Fruit fly (Drosophila melanogaster) whole organism, embryonic: ENCODE data around the gene p24-1.

Experiments used
- Antp ChIP-seq: fragments of 200-800 bp; sonication (Bioruptor generic); optimal IDR thresholded peaks from 3 replicates; lab custom pipeline; 2016; ENCODE audit warnings: missing biosample characterization, missing genetic modification characterization
- Asciz ChIP-seq: fragments of 200-800 bp; sonication (Bioruptor generic); optimal IDR thresholded peaks from 2 replicates; lab custom pipeline; 2017; ENCODE audit warnings: missing biosample characterization, mild to moderate bottlenecking, missing genetic modification characterization, missing genetic modification reagents
- B-H2 ChIP-seq: fragments of 200-800 bp; sonication (Bioruptor generic); optimal IDR thresholded peaks from 2 replicates; lab custom pipeline; 2018; ENCODE audit warnings: missing biosample characterization, mild to moderate bottlenecking, missing genetic modification characterization
- CG12659 ChIP-seq: fragments of 200-800 bp; sonication (Bioruptor generic); optimal IDR thresholded peaks from 3 replicates; lab custom pipeline; 2017; ENCODE audit warnings: mild to moderate bottlenecking, missing biosample characterization, missing genetic modification reagents, missing genetic modification characterization
- CG13287 ChIP-seq: fragments of 200-800 bp; sonication (Bioruptor generic); IDR thresholded peaks from 2 replicates; pipeline ENCODE4 v1.3.6; 2022; ENCODE audit warnings: missing biosample characterization, missing genetic modification characterization; ENCODE audit not compliant: partially characterized antibody
- CG15269 ChIP-seq: fragments of 200-800 bp; sonication (Bioruptor generic); optimal IDR thresholded peaks from 2 replicates; lab custom pipeline; 2018; ENCODE audit warnings: missing biosample characterization, mild to moderate bottlenecking, missing genetic modification characterization, moderate library complexity
- CG15514 ChIP-seq: fragments of 200-800 bp; sonication (Bioruptor generic); optimal IDR thresholded peaks from 3 replicates; lab custom pipeline; 2017; ENCODE audit warnings: missing biosample characterization, missing genetic modification characterization, mild to moderate bottlenecking, moderate library complexity, missing genetic modification reagents
- CG18011 ChIP-seq: fragments of 200-800 bp; sonication (Bioruptor generic); optimal IDR thresholded peaks from 2 replicates; lab custom pipeline; 2017; ENCODE audit warnings: missing biosample characterization, missing genetic modification characterization, mild to moderate bottlenecking, moderate library complexity, missing genotype
- CG2116 ChIP-seq: fragments of 200-800 bp; sonication (Bioruptor generic); optimal IDR thresholded peaks from 3 replicates; lab custom pipeline; 2018; ENCODE audit warnings: missing biosample characterization, mild to moderate bottlenecking, missing genetic modification characterization
- CG31388 ChIP-seq: fragments of 200-800 bp; sonication (Bioruptor generic); optimal IDR thresholded peaks from 2 replicates; lab custom pipeline; 2016; ENCODE audit warnings: missing biosample characterization, missing genetic modification characterization
- CG34376 ChIP-seq: fragments of 200-800 bp; sonication (Bioruptor generic); optimal IDR thresholded peaks from 2 replicates; lab custom pipeline; 2018; ENCODE audit warnings: missing biosample characterization, mild to moderate bottlenecking, missing genetic modification characterization
- CG5180 ChIP-seq: fragments of 200-800 bp; sonication (Bioruptor generic); optimal IDR thresholded peaks from 3 replicates; lab custom pipeline; 2017; ENCODE audit warnings: missing biosample characterization, missing genetic modification characterization, mild to moderate bottlenecking, moderate library complexity, missing genetic modification reagents
- CG5245 ChIP-seq: fragments of 200-800 bp; sonication (Bioruptor generic); optimal IDR thresholded peaks from 3 replicates; lab custom pipeline; 2016; ENCODE audit warnings: missing biosample characterization, missing genetic modification characterization
- CG6175 ChIP-seq: fragments of 200-800 bp; sonication (Bioruptor generic); IDR thresholded peaks from 3 replicates; pipeline ENCODE4 v1.3.6; 2022; ENCODE audit warnings: missing biosample characterization, missing genetic modification characterization
- CG7271 ChIP-seq: fragments of 200-800 bp; sonication (Bioruptor generic); optimal IDR thresholded peaks from 2 replicates; lab custom pipeline; 2018; ENCODE audit warnings: missing biosample characterization, mild to moderate bottlenecking, missing genetic modification characterization, moderate library complexity
- CG7839 ChIP-seq: fragments of 200-800 bp; sonication (Bioruptor generic); optimal IDR thresholded peaks from 3 replicates; lab custom pipeline; 2018; ENCODE audit warnings: missing biosample characterization, mild to moderate bottlenecking, missing genetic modification characterization, moderate library complexity
- CG8290 ChIP-seq, 3 experiments: fragments of 200-800 bp; sonication (Bioruptor generic); optimal IDR thresholded peaks; 2 replicates each; lab custom pipeline; 2016 to 2019; ENCODE audit warnings: missing biosample characterization in 3 of 3, missing genetic modification characterization in 3 of 3, mild to moderate bottlenecking in 2 of 3, moderate library complexity in 1 of 3
- CG8765 ChIP-seq: fragments of 200-800 bp; sonication (Bioruptor generic); IDR thresholded peaks from 2 replicates; pipeline ENCODE4 v1.3.6; 2022; ENCODE audit warnings: missing biosample characterization, missing genetic modification characterization
- Dp ChIP-seq: fragments of 200-800 bp; sonication (Bioruptor generic); optimal IDR thresholded peaks from 2 replicates; lab custom pipeline; 2018; ENCODE audit warnings: missing biosample characterization, mild to moderate bottlenecking, missing genetic modification characterization, moderate library complexity
- Dref ChIP-seq: fragments of 200-800 bp; sonication (Bioruptor generic); IDR thresholded peaks from 2 replicates; pipeline ENCODE4 v1.3.6; 2022; ENCODE audit warnings: missing biosample characterization, missing genetic modification characterization
- Fer3 ChIP-seq: fragments of 200-800 bp; sonication (Bioruptor generic); optimal IDR thresholded peaks from 2 replicates; lab custom pipeline; 2018; ENCODE audit warnings: missing biosample characterization, mild to moderate bottlenecking, missing genetic modification characterization, moderate library complexity
- HLHmδ ChIP-seq: fragments of 200-800 bp; sonication (Bioruptor generic); optimal IDR thresholded peaks from 2 replicates; lab custom pipeline; 2018; ENCODE audit warnings: missing biosample characterization, mild to moderate bottlenecking, missing genetic modification characterization, moderate library complexity
- Hey ChIP-seq: fragments of 200-800 bp; sonication (Bioruptor generic); optimal IDR thresholded peaks from 3 replicates; lab custom pipeline; 2018; ENCODE audit warnings: missing biosample characterization, mild to moderate bottlenecking, missing genetic modification characterization
- Lim3 ChIP-seq: fragments of 200-800 bp; sonication (Bioruptor generic); IDR thresholded peaks from 2 replicates; pipeline ENCODE4 v1.3.6; 2022; ENCODE audit warnings: missing biosample characterization, missing genetic modification characterization
- Max ChIP-seq: fragments of 200-800 bp; sonication (Bioruptor generic); optimal IDR thresholded peaks from 2 replicates; lab custom pipeline; 2016; ENCODE audit warnings: missing biosample characterization, mild to moderate bottlenecking, missing genetic modification characterization
- NfI ChIP-seq: fragments of 200-800 bp; sonication (Bioruptor generic); optimal IDR thresholded peaks from 3 replicates; lab custom pipeline; 2018; ENCODE audit warnings: missing biosample characterization, mild to moderate bottlenecking, missing genetic modification characterization, moderate library complexity
- Oli ChIP-seq: fragments of 200-800 bp; sonication (Bioruptor generic); optimal IDR thresholded peaks from 2 replicates; lab custom pipeline; 2018; ENCODE audit warnings: missing biosample characterization, mild to moderate bottlenecking, missing genetic modification characterization, moderate library complexity
- Optix ChIP-seq: fragments of 200-800 bp; sonication (Bioruptor generic); IDR thresholded peaks from 3 replicates; pipeline ENCODE4 v1.3.6; 2022; ENCODE audit warnings: missing biosample characterization, missing genetic modification characterization
- Ravus ChIP-seq: fragments of 200-800 bp; sonication (Bioruptor generic); IDR thresholded peaks from 2 replicates; pipeline ENCODE4 v1.3.6; 2022; ENCODE audit warnings: missing biosample characterization, missing genetic modification characterization
- Six4 ChIP-seq: fragments of 200-800 bp; sonication (Bioruptor generic); optimal IDR thresholded peaks from 2 replicates; lab custom pipeline; 2016; ENCODE audit warnings: missing biosample characterization, missing genetic modification characterization
- Xrp1 ChIP-seq: fragments of 200-800 bp; sonication (Bioruptor generic); IDR thresholded peaks from 2 replicates; pipeline ENCODE4 v1.3.6; 2022; ENCODE audit warnings: missing biosample characterization, missing genetic modification characterization
- crc ChIP-seq: fragments of 200-800 bp; sonication (Bioruptor generic); optimal IDR thresholded peaks from 2 replicates; lab custom pipeline; 2016; ENCODE audit warnings: missing biosample characterization, missing genetic modification characterization
- da ChIP-seq: fragments of 200-800 bp; sonication (Bioruptor generic); optimal IDR thresholded peaks from 2 replicates; lab custom pipeline; 2016; ENCODE audit warnings: missing biosample characterization, missing genetic modification characterization
- dan ChIP-seq: fragments of 200-800 bp; sonication (Bioruptor generic); IDR thresholded peaks from 2 replicates; pipeline ENCODE4 v1.3.6; 2022; ENCODE audit warnings: missing biosample characterization, missing genetic modification characterization
- dpn ChIP-seq, 2 experiments: fragments of 200-800 bp; sonication (Bioruptor generic); optimal IDR thresholded peaks; 3 replicates each; lab custom pipeline; 2016; ENCODE audit warnings: missing biosample characterization in 2 of 2, missing genetic modification characterization in 2 of 2
- fru ChIP-seq: fragments of >200 bp; optimal IDR thresholded peaks from 2 replicates; lab custom pipeline; 2017
- lab ChIP-seq: fragments of 200-800 bp; sonication (Bioruptor generic); optimal IDR thresholded peaks from 3 replicates; lab custom pipeline; 2017; ENCODE audit warnings: missing biosample characterization, missing genetic modification characterization, mild to moderate bottlenecking, moderate library complexity, missing genetic modification reagents
- lmd ChIP-seq: fragments of 200-800 bp; sonication (Bioruptor generic); IDR thresholded peaks from 2 replicates; pipeline ENCODE4 v1.3.6; 2022; ENCODE audit warnings: missing biosample characterization, missing genetic modification characterization
- maf-S ChIP-seq: fragments of 200-800 bp; sonication (Bioruptor generic); optimal IDR thresholded peaks from 2 replicates; lab custom pipeline; 2016; ENCODE audit warnings: missing biosample characterization, missing genetic modification characterization
- mld ChIP-seq: fragments of 200-800 bp; sonication (Bioruptor generic); IDR thresholded peaks from 3 replicates; pipeline ENCODE4 v1.3.6; 2022; ENCODE audit warnings: missing biosample characterization, missing genetic modification characterization; ENCODE audit not compliant: partially characterized antibody
- nau ChIP-seq: fragments of 200-800 bp; sonication (Bioruptor generic); optimal IDR thresholded peaks from 3 replicates; lab custom pipeline; 2017; ENCODE audit warnings: missing biosample characterization, mild to moderate bottlenecking, missing genetic modification characterization, missing genetic modification reagents
- odd ChIP-seq: fragments of 200-800 bp; sonication (Bioruptor generic); optimal IDR thresholded peaks from 2 replicates; lab custom pipeline; 2017; ENCODE audit warnings: missing biosample characterization, mild to moderate bottlenecking, missing genetic modification characterization
- p53 ChIP-seq: fragments of 200-800 bp; sonication (Bioruptor generic); optimal IDR thresholded peaks from 2 replicates; lab custom pipeline; 2016; ENCODE audit warnings: missing biosample characterization, missing genetic modification characterization
- pan ChIP-seq, 4 experiments: fragments of >200 bp in 3 of 4; fragments of 200-800 bp in 1 of 4; sonication (Bioruptor generic) in 1 of 4; optimal IDR thresholded peaks in 3 of 4; IDR thresholded peaks in 1 of 4; 2 replicates each; pipeline versions ENCODE4 v1.3.6 to Lab custom; 2017 to 2022; ENCODE audit warnings: missing biosample characterization in 2 of 4, missing genetic modification characterization in 2 of 4, mixed read lengths in 1 of 4
- pfk ChIP-seq: fragments of 200-800 bp; sonication (Bioruptor generic); optimal IDR thresholded peaks from 2 replicates; lab custom pipeline; 2018; ENCODE audit warnings: missing biosample characterization, mild to moderate bottlenecking, missing genetic modification characterization, moderate library complexity
- pros ChIP-seq: fragments of 200-800 bp; sonication (Bioruptor generic); optimal IDR thresholded peaks from 3 replicates; lab custom pipeline; 2019; ENCODE audit warnings: missing biosample characterization, mild to moderate bottlenecking, missing genetic modification characterization, moderate library complexity
- rib ChIP-seq: fragments of 200-800 bp; sonication (Bioruptor generic); IDR thresholded peaks from 2 replicates; pipeline ENCODE4 v1.3.6; 2022; ENCODE audit warnings: missing biosample characterization, missing genetic modification characterization
- ssp ChIP-seq: fragments of 200-800 bp; sonication (Bioruptor generic); IDR thresholded peaks from 2 replicates; pipeline ENCODE4 v1.3.6; 2022; ENCODE audit warnings: missing biosample characterization, missing genetic modification characterization
- stwl ChIP-seq: fragments of 200-800 bp; sonication (Bioruptor generic); optimal IDR thresholded peaks from 3 replicates; lab custom pipeline; 2018; ENCODE audit warnings: missing biosample characterization, mild to moderate bottlenecking, missing genetic modification characterization, moderate library complexity

Gene p24-1

DNA sequence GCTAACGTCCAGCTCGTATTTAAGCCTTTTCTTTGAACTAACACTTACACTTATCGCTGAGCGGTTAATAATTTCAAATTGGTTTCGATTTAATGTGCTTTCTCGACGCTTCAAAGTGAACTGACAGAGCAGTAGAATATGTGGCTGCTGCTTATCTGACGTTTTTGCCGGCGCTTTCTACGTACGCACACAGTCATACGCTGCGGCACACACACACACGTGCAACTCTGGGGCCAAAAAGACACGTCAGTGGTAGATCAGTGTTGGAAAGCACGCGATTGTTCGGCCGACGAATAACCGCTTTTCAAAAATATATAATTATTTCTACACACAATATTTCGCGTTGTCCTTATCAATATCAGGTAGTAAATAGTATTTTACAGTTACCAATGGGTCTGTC lies 46.1 kb downstream of the p24-1 start (continued):
- no peak for TF ChIP-seq CG8765 (GFP tag; lab: Robert Waterston, UW)
- peak; percentile 19 for TF ChIP-seq Hey (tag; lab: Kevin White, UChicago)
- TF ChIP-seq CG31388 (GFP tag; lab: Kevin White, UChicago): no peak
- no peak for TF ChIP-seq CG5180 (GFP tag; lab: Kevin White, UChicago)
- no peak for TF ChIP-seq crc (GFP tag; lab: Kevin White, UChicago)
- no peak for TF ChIP-seq CG7839 (tag; lab: Kevin White, UChicago)
- TF ChIP-seq CG15269: peak; percentile 6
- no peak for TF ChIP-seq Antp (GFP tag; lab: Kevin White, UChicago)
- TF ChIP-seq CG34376: peak; percentile 36
- peak; percentile 12 for TF ChIP-seq Fer3 (tag; lab: Kevin White, UChicago)
- peak; percentile 44 for TF ChIP-seq Dref (GFP tag; lab: Robert Waterston, UW)
- peak; percentile 42; the same call in 1 of the 3 replicates for TF ChIP-seq CG6175 (GFP tag; lab: Robert Waterston, UW)
- TF ChIP-seq Optix: no peak
- TF ChIP-seq Oli: no peak
- TF ChIP-seq pros: no peak
- TF ChIP-seq rib (GFP tag; lab: Robert Waterston, UW): no peak
- TF ChIP-seq Dp (GFP tag; lab: Kevin White, UChicago): peak; percentile 37
- no peak for TF ChIP-seq ssp (GFP tag; lab: Robert Waterston, UW)
- no peak for TF ChIP-seq Six4 (GFP tag; lab: Kevin White, UChicago)
- TF ChIP-seq nau: no peak
- TF ChIP-seq NfI (GFP tag; lab: Kevin White, UChicago): peak; percentile 37
- no peak for TF ChIP-seq CG5245 (GFP tag; lab: Kevin White, UChicago)
- no peak for TF ChIP-seq da (GFP tag; lab: Kevin White, UChicago)
- TF ChIP-seq B-H2 (GFP tag; lab: Kevin White, UChicago): peak; percentile 45
- no peak for TF ChIP-seq p53
- TF ChIP-seq dan (GFP tag; lab: Robert Waterston, UW): no peak
- peak; percentile 20; the same call in 1 of the 2 replicates for TF ChIP-seq Xrp1 (GFP tag; lab: Robert Waterston, UW)
- TF ChIP-seq CG12659 (GFP tag; lab: Kevin White, UChicago): no peak
- TF ChIP-seq CG8290 (GFP tag; optimal IDR thresholded peaks at IDR 0.05; lab: Kevin White, UChicago): no peak
- peak in 1 of 2 experiments; percentile 62 for TF ChIP-seq CG8290 (tag; optimal IDR thresholded peaks at IDR 0.05; lab: Kevin White, UChicago)
- no peak for TF ChIP-seq pan (optimal IDR thresholded peaks at IDR 0.05; lab: Kevin White, UChicago)
- TF ChIP-seq pan (GFP tag; optimal IDR thresholded peaks at IDR 0.05 in 1 of 2, IDR thresholded peaks at IDR 0.05 in 1 of 2): peak in 1 of 2 experiments; percentile 15
- peak in 1 of 2 experiments; percentile 8 for TF ChIP-seq dpn (GFP tag; optimal IDR thresholded peaks at IDR 0.05; lab: Kevin White, UChicago)
- TF ChIP-seq Ravus (GFP tag; lab: Robert Waterston, UW): no peak
- no peak for TF ChIP-seq Asciz (GFP tag; lab: Kevin White, UChicago)
- TF ChIP-seq HLHmδ: peak; percentile 33
- TF ChIP-seq Lim3 (GFP tag; lab: Robert Waterston, UW): no peak
- TF ChIP-seq lmd: no peak
- TF ChIP-seq Max (GFP tag; lab: Kevin White, UChicago): peak; percentile 32
- TF ChIP-seq odd (GFP tag; lab: Kevin White, UChicago): no peak
- 0 out of 2 replicates have a peak, but pooled peaks have one; percentile 10 for TF ChIP-seq CG13287 (GFP tag; lab: Robert Waterston, UW)
- TF ChIP-seq CG15514 (GFP tag; lab: Kevin White, UChicago): peak; percentile 59
- peak; percentile 48 for TF ChIP-seq lab (GFP tag; lab: Kevin White, UChicago)
- no peak for TF ChIP-seq CG18011 (GFP tag; lab: Kevin White, UChicago)
- TF ChIP-seq fru (lab: Kevin White, UChicago): no peak
- peak; percentile 59 for TF ChIP-seq pfk
- peak; percentile 72 for TF ChIP-seq stwl (tag; lab: Kevin White, UChicago)
- peak; percentile 97 for TF ChIP-seq CG2116
- no peak for TF ChIP-seq CG7271 (tag; lab: Kevin White, UChicago)
- no peak for TF ChIP-seq maf-S
- TF ChIP-seq mld (GFP tag; lab: Robert Waterston, UW): no peak
